Worm (Caenorhabditis elegans) whole organism, mixed stage, embryonic: ENCODE data around the gene rpl-11.1.

Source experiments
- M03D4.4 ChIP-seq: sonication (generic microtip); optimal IDR thresholded peaks from 2 replicates; lab custom pipeline; 2017; ENCODE audit warnings: mild to moderate bottlenecking, missing genetic modification characterization, missing compliant biosample characterization
- bed-3 ChIP-seq: fragments of 200-800 bp; sonication (Bioruptor generic); optimal IDR thresholded peaks from 3 replicates; lab custom pipeline; 2018; ENCODE audit warnings: mild to moderate bottlenecking, missing genetic modification characterization, moderate library complexity, missing compliant biosample characterization
- ceh-39 ChIP-seq: fragments of 150-350 bp; optimal IDR thresholded peaks from 2 replicates; lab custom pipeline; 2014; ENCODE audit warnings: missing biosample characterization, missing genetic modification characterization
- ceh-43 ChIP-seq: fragments of 200-800 bp; sonication (Bioruptor generic); optimal IDR thresholded peaks from 2 replicates; lab custom pipeline; 2018; ENCODE audit warnings: mild to moderate bottlenecking, missing genetic modification characterization, moderate library complexity, missing compliant biosample characterization
- ceh-83 ChIP-seq: fragments of 200-800 bp; sonication (Bioruptor generic); optimal IDR thresholded peaks from 2 replicates; lab custom pipeline; 2018; ENCODE audit warnings: mild to moderate bottlenecking, missing genetic modification characterization, missing compliant biosample characterization
- ces-1 ChIP-seq: fragments of 150-350 bp; optimal IDR thresholded peaks from 2 replicates; lab custom pipeline; 2014; ENCODE audit warnings: missing biosample characterization, missing genetic modification reagents, missing genetic modification characterization
- cnd-1 ChIP-seq: fragments of 200-800 bp; sonication (Bioruptor generic); optimal IDR thresholded peaks from 2 replicates; lab custom pipeline; 2018; ENCODE audit warnings: mild to moderate bottlenecking, missing genetic modification characterization, missing compliant biosample characterization
- drap-1 ChIP-seq: fragments of 200-800 bp; sonication (Bioruptor generic); optimal IDR thresholded peaks from 3 replicates; lab custom pipeline; 2018; ENCODE audit warnings: mild to moderate bottlenecking, missing genetic modification characterization, missing compliant biosample characterization
- elt-1 ChIP-seq: sonication (generic microtip); optimal IDR thresholded peaks from 2 replicates; lab custom pipeline; 2017; ENCODE audit warnings: missing genetic modification characterization, mild to moderate bottlenecking, missing compliant biosample characterization, antibody characterized with exemption, moderate library complexity, borderline replicate concordance; ENCODE audit not compliant: insufficient read depth
- elt-3 ChIP-seq: fragments of 150-350 bp; optimal IDR thresholded peaks from 2 replicates; lab custom pipeline; 2014; ENCODE audit warnings: missing biosample characterization, missing genetic modification characterization
- flh-1 ChIP-seq: fragments of 200-800 bp; sonication (Bioruptor generic); optimal IDR thresholded peaks from 2 replicates; lab custom pipeline; 2018; ENCODE audit warnings: mild to moderate bottlenecking, missing genetic modification characterization, moderate library complexity, missing compliant biosample characterization
- ham-2 ChIP-seq: fragments of 200-800 bp; sonication (Bioruptor generic); optimal IDR thresholded peaks from 2 replicates; lab custom pipeline; 2018; ENCODE audit warnings: mild to moderate bottlenecking, missing genetic modification characterization, missing compliant biosample characterization
- hlh-1 ChIP-seq: fragments of 150-350 bp; optimal IDR thresholded peaks from 2 replicates; lab custom pipeline; 2014; ENCODE audit warnings: missing biosample characterization, missing genetic modification reagents, missing genetic modification characterization
- lin-32 ChIP-seq: fragments of 200-800 bp; sonication (Bioruptor generic); optimal IDR thresholded peaks from 2 replicates; lab custom pipeline; 2018; ENCODE audit warnings: mild to moderate bottlenecking, missing genetic modification characterization, missing compliant biosample characterization
- lsy-2 ChIP-seq: fragments of 150-350 bp; optimal IDR thresholded peaks from 2 replicates; lab custom pipeline; 2014; ENCODE audit warnings: missing biosample characterization, missing genetic modification characterization
- mab-5 ChIP-seq: fragments of 150-350 bp; optimal IDR thresholded peaks from 2 replicates; lab custom pipeline; 2014; ENCODE audit warnings: missing biosample characterization, missing genetic modification characterization
- mep-1 ChIP-seq: fragments of 150-350 bp; optimal IDR thresholded peaks from 2 replicates; lab custom pipeline; 2017; ENCODE audit warnings: missing biosample characterization, missing genetic modification reagents, missing genetic modification characterization, inconsistent platforms
- mls-2 ChIP-seq: sonication (generic microtip); optimal IDR thresholded peaks from 2 replicates; lab custom pipeline; 2016; ENCODE audit warnings: mild to moderate bottlenecking, missing genetic modification characterization, moderate library complexity, missing compliant biosample characterization
- nhr-12 ChIP-seq: fragments of 150-350 bp; optimal IDR thresholded peaks from 2 replicates; lab custom pipeline; 2014; ENCODE audit warnings: missing biosample characterization, missing genetic modification characterization
- nhr-2 ChIP-seq: fragments of 150-350 bp; optimal IDR thresholded peaks from 2 replicates; lab custom pipeline; 2014; ENCODE audit warnings: missing biosample characterization, missing genetic modification characterization
- nhr-237 ChIP-seq: fragments of 150-350 bp; optimal IDR thresholded peaks from 2 replicates; lab custom pipeline; 2014; ENCODE audit warnings: missing biosample characterization, missing genetic modification characterization
- nhr-28 ChIP-seq: fragments of 150-350 bp; optimal IDR thresholded peaks from 2 replicates; lab custom pipeline; 2014; ENCODE audit warnings: missing biosample characterization, missing genetic modification characterization
- nhr-76 ChIP-seq: sonication (generic microtip); optimal IDR thresholded peaks from 2 replicates; lab custom pipeline; 2017; ENCODE audit warnings: missing biosample characterization, missing genetic modification characterization
- pha-4 ChIP-seq: fragments of 150-350 bp; optimal IDR thresholded peaks from 2 replicates; lab custom pipeline; 2018; ENCODE audit warnings: missing biosample characterization, missing genetic modification reagents, missing genetic modification characterization
- sem-2 ChIP-seq: fragments of 200-800 bp; sonication (Bioruptor generic); optimal IDR thresholded peaks from 2 replicates; lab custom pipeline; 2018; ENCODE audit warnings: mild to moderate bottlenecking, missing genetic modification characterization, missing compliant biosample characterization
- snpc-4 ChIP-seq: fragments of 150-350 bp; optimal IDR thresholded peaks from 2 replicates; lab custom pipeline; 2014; ENCODE audit warnings: missing biosample characterization, missing genetic modification characterization
- sptf-1 ChIP-seq: sonication (generic microtip); optimal IDR thresholded peaks from 2 replicates; lab custom pipeline; 2017; ENCODE audit warnings: mild to moderate bottlenecking, missing genetic modification characterization, moderate library complexity, missing compliant biosample characterization
- tbx-8 ChIP-seq: fragments of 200-800 bp; sonication (Bioruptor generic); optimal IDR thresholded peaks from 2 replicates; lab custom pipeline; 2018; ENCODE audit warnings: mild to moderate bottlenecking, missing genetic modification characterization, moderate library complexity, missing compliant biosample characterization
- unc-120 ChIP-seq: sonication (generic microtip); optimal IDR thresholded peaks from 2 replicates; lab custom pipeline; 2017; ENCODE audit warnings: missing genetic modification characterization, missing compliant biosample characterization; ENCODE audit not compliant: poor library complexity, severe bottlenecking
- unc-39 ChIP-seq: fragments of 150-350 bp; optimal IDR thresholded peaks from 2 replicates; lab custom pipeline; 2014; ENCODE audit warnings: missing biosample characterization, missing genetic modification characterization
- unc-62 ChIP-seq: fragments of 150-350 bp; optimal IDR thresholded peaks from 2 replicates; lab custom pipeline; 2014; ENCODE audit warnings: missing biosample characterization, missing genetic modification reagents, missing genetic modification characterization
- ztf-11 ChIP-seq: fragments of 150-350 bp; optimal IDR thresholded peaks from 2 replicates; lab custom pipeline; 2014; ENCODE audit warnings: missing biosample characterization, missing genetic modification characterization

rpl-11.1 gene

DNA sequence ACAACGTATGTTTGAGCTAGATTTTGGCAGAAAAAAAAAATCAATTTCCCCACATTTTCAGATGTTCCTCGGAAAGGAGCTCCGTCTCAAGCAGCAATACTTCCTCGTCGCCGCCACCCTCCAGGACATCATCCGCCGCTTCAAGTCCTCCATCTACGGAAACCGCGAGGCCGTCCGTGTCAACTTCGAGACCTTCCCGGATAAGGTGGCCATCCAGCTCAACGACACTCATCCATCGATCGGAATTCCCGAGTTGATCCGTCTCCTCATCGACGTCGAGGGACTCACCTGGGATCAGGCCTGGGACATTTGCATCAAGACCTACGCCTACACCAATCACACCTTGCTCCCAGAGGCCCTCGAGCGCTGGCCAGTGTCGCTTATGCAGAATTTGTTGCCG is 3.2 kb downstream of the rpl-11.1 start:
- TF ChIP-seq ceh-83 (GFP tag; lab: Kevin White, UChicago) (no peak), flh-1 (no peak), nhr-2 (tag; lab: Kevin White, UChicago) (no peak), mls-2 (no peak), unc-120 (tag; lab: Kevin White, UChicago) (no peak), nhr-28 (tag; lab: Kevin White, UChicago) (no peak), cnd-1 (tag; lab: Kevin White, UChicago) (no peak), nhr-237 (tag; lab: Kevin White, UChicago) (no peak), nhr-12 (no peak), snpc-4 (tag; lab: Kevin White, UChicago) (no peak), drap-1 (GFP tag; lab: Kevin White, UChicago) (no peak), nhr-76 (tag; lab: Kevin White, UChicago) (no peak), ceh-43 (GFP tag; lab: Kevin White, UChicago) (no peak), lin-32 (GFP tag; lab: Kevin White, UChicago) (no peak), mep-1 (tag; lab: Kevin White, UChicago) (no peak), sptf-1 (tag; lab: Kevin White, UChicago) (no peak)
- TF ChIP-seq, all 35 proteins: peak for 0

DNA sequence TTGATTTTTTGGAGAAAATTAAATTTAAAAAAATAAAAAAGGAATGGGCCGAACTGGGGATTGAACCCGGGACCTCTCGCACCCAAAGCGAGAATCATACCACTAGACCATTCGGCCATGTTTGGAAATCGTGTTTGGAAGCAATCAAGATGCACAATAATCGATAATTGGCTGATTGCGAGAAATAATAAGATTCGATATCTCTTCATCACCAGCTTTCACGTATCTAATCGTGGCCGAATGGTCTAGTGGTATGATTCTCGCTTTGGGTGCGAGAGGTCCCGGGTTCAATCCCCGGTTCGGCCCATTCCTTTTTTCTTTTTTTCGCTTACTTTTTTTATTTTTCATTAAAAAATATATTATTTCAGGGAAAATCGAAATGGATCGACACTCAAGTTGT is 3.8 kb downstream of the rpl-11.1 start:
- TF ChIP-seq nhr-237 (tag; lab: Kevin White, UChicago) (no peak), mep-1 (tag; lab: Kevin White, UChicago) (no peak), lin-32 (GFP tag; lab: Kevin White, UChicago) (no peak), elt-1 (tag; lab: Kevin White, UChicago) (no peak), sptf-1 (tag; lab: Kevin White, UChicago) (no peak), flh-1 (no peak), ham-2 (no peak), ceh-39 (tag; lab: Kevin White, UChicago) (no peak), nhr-28 (tag; lab: Kevin White, UChicago) (no peak), bed-3 (GFP tag; lab: Kevin White, UChicago) (no peak), tbx-8 (GFP tag; lab: Kevin White, UChicago) (no peak), ztf-11 (tag; lab: Kevin White, UChicago) (no peak), pha-4 (tag; lab: Kevin White, UChicago) (no peak), elt-3 (tag; lab: Kevin White, UChicago) (no peak), unc-62 (GFP tag; lab: Kevin White, UChicago) (no peak), unc-39 (tag; lab: Kevin White, UChicago) (no peak), ces-1 (GFP tag; lab: Kevin White, UChicago) (no peak), snpc-4 (tag; lab: Kevin White, UChicago) (no peak), ceh-83 (GFP tag; lab: Kevin White, UChicago) (no peak)

DNA sequence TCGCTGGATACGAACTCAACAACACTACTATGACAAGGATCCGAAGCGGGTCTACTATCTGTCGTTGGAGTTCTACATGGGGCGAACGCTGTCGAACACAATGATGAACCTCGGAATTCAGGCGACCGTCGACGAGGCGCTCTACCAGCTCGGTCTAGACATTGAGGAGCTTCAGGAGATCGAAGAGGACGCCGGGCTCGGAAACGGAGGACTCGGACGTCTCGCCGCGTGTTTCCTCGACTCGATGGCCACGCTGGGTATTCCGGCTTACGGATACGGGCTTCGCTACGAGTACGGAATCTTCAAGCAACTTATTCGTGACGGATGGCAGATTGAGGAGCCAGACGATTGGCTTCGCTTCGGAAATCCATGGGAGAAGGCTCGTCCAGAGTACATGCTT is 4.2 kb downstream of the rpl-11.1 start:
- TF ChIP-seq sem-2: no peak
- no peak for TF ChIP-seq elt-3 (tag; lab: Kevin White, UChicago)
- TF ChIP-seq tbx-8 (GFP tag; lab: Kevin White, UChicago): no peak
- no peak for TF ChIP-seq lsy-2 (tag; lab: Kevin White, UChicago)
- TF ChIP-seq ceh-43 (GFP tag; lab: Kevin White, UChicago): no peak
- no peak for TF ChIP-seq M03D4.4
- no peak for TF ChIP-seq hlh-1
- no peak for TF ChIP-seq mab-5
- TF ChIP-seq pha-4 (tag; lab: Kevin White, UChicago): no peak
- no peak for TF ChIP-seq nhr-76 (tag; lab: Kevin White, UChicago)
- TF ChIP-seq, all 35 proteins: peak for 0

DNA sequence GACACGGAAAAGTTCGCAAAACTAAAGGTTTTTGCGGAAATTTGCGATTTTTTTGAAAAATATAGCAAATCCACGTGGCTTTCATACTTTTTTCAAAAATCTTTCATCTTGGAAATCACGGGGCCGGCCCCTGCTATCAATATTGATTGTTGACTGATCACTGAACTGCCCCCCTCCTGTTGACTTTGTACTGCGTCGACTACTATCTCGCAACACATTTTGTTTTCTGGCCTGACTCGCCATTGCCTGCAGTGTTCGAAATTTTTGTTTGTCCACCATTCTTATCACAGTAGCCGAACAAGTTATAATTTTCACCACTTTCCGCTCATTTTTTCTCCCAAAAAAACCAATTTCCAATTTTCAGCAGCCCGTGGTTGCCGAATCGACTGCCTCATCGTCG is 4.8 kb downstream of the rpl-11.1 start:
- TF ChIP-seq flh-1 (no peak), cnd-1 (tag; lab: Kevin White, UChicago) (no peak), ztf-11 (tag; lab: Kevin White, UChicago) (no peak), lin-32 (GFP tag; lab: Kevin White, UChicago) (no peak), nhr-237 (tag; lab: Kevin White, UChicago) (no peak)
- TF ChIP-seq, all 35 proteins: peak for 0

DNA sequence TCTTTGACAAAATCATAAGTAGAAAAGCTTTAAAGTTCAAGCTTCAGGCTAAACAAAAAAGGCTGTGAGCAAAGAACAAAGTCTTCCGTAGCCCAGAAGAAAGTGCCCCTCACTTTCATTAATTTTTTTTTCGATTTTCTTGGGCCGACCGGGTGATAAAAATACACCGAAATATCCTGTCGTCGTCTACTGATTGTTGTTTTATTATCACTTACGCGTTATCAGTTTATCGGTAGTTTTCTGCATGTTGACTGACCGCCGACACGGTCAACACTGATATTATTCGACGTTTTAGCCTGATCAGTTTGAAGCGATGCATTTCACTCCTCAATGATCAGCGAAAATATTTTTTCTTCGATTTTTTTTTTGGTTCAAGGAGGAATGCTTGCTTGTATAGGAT is 5.5 kb downstream of the rpl-11.1 start:
- TF ChIP-seq ces-1 (GFP tag; lab: Kevin White, UChicago): no peak
